Worm (Caenorhabditis elegans) whole organism, late embryonic: ENCODE data around the gene fbxb-71.

Source experiments
- Y22D7AL.16 ChIP-seq: sonication (generic microtip); optimal IDR thresholded peaks from 2 replicates; lab custom pipeline; 2016; ENCODE audit warnings: missing genetic modification characterization, missing compliant biosample characterization
- ama-1 ChIP-seq: fragments of 150-350 bp; optimal IDR thresholded peaks from 2 replicates; lab custom pipeline; 2014
- ceh-19 ChIP-seq: fragments of 200-800 bp; sonication (Bioruptor generic); optimal IDR thresholded peaks from 2 replicates; lab custom pipeline; 2018; ENCODE audit warnings: mild to moderate bottlenecking, missing genetic modification characterization, missing compliant biosample characterization
- elt-2 ChIP-seq: sonication (generic microtip); optimal IDR thresholded peaks from 2 replicates; lab custom pipeline; 2016; ENCODE audit warnings: missing genetic modification reagents, missing genetic modification characterization, missing compliant biosample characterization
- fkh-6 ChIP-seq: sonication (generic microtip); optimal IDR thresholded peaks from 2 replicates; lab custom pipeline; 2016; ENCODE audit warnings: missing genetic modification characterization, missing compliant biosample characterization
- pax-1 ChIP-seq: fragments of 150-350 bp; optimal IDR thresholded peaks from 2 replicates; lab custom pipeline; 2014; ENCODE audit warnings: missing biosample characterization, missing genetic modification characterization
- pros-1 ChIP-seq: fragments of 150-350 bp; optimal IDR thresholded peaks from 2 replicates; lab custom pipeline; 2014; ENCODE audit warnings: missing biosample characterization, missing genetic modification reagents, missing genetic modification characterization
- ttx-3 ChIP-seq: sonication (generic microtip); optimal IDR thresholded peaks from 2 replicates; lab custom pipeline; 2016; ENCODE audit warnings: missing genetic modification reagents, missing genetic modification characterization, missing compliant biosample characterization
- unc-3 ChIP-seq, 2 experiments: fragments of 200-800 bp in 1 of 2; sonication (Bioruptor generic) in 1 of 2; sonication (generic microtip) in 1 of 2; conservative IDR thresholded peaks in 1 of 2; optimal IDR thresholded peaks in 1 of 2; 2 replicates each; pipeline versions ENCODE4 v1.3.6 to Lab custom; 2016 to 2022; ENCODE audit warnings: missing compliant biosample characterization in 2 of 2, missing genetic modification characterization in 2 of 2, missing genetic modification reagents in 1 of 2
- unc-86 ChIP-seq: sonication (generic microtip); optimal IDR thresholded peaks from 2 replicates; lab custom pipeline; 2016; ENCODE audit warnings: missing genetic modification characterization, missing compliant biosample characterization
- ztf-16 ChIP-seq: sonication (generic microtip); optimal IDR thresholded peaks from 2 replicates; lab custom pipeline; 2017; ENCODE audit warnings: missing genetic modification characterization, missing compliant biosample characterization

ce11 chrX:3260509-3260908 is 2.2 kb upstream of the fbxb-71 start, which contains the start of gene lbp-2:
- TF ChIP-seq ama-1 (lab: Kevin White, UChicago) (no peak), pros-1 (tag; lab: Kevin White, UChicago) (no peak), unc-86 (no peak), ztf-16 (tag; lab: Kevin White, UChicago) (no peak), fkh-6 (tag; lab: Kevin White, UChicago) (no peak), ttx-3 (tag; lab: Kevin White, UChicago) (no peak), unc-3 (GFP tag; conservative IDR thresholded peaks at IDR 0.05; lab: Robert Waterston, UW) (no peak), unc-3 (tag; optimal IDR thresholded peaks at IDR 0.05; lab: Kevin White, UChicago) (no peak), ceh-19 (GFP tag; lab: Kevin White, UChicago) (no peak), Y22D7AL.16 (tag; lab: Kevin White, UChicago) (no peak), elt-2 (tag; lab: Kevin White, UChicago) (no peak), pax-1 (tag; lab: Kevin White, UChicago) (no peak)
